Worm (Caenorhabditis elegans) whole organism, L2 larva: ENCODE data around the gene elo-7.

ENCODE experiments used
- elt-1 ChIP-seq: fragments of 150-350 bp; optimal IDR thresholded peaks from 2 replicates; lab custom pipeline; 2014; ENCODE audit warnings: missing biosample characterization, missing genetic modification characterization
- ztf-11 ChIP-seq: sonication (generic microtip); optimal IDR thresholded peaks from 2 replicates; lab custom pipeline; 2017; ENCODE audit warnings: missing biosample characterization, missing genetic modification characterization

DNA sequence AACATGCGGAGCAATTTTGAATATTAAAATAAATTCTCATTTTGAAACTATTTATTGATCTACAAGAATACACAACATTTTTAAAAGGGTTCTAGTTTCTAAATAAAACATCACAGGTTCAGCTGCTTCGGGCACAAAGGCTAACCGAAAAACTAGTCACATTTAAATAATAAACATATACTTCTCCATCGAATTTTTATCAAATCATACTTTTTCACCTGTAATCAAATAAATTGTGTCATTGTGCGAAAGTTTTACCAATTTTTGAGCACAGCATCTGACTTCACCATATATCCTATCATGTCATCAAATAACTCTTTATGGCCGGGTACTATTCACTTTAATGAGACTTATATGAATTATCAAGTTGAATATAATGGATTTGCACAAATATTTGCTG, 39.4 kb upstream of the elo-7 start, which contains the start of gene sru-6:
- TF ChIP-seq ztf-11 (tag; lab: Kevin White, UChicago) (no peak), elt-1 (no peak)
